Fruit fly (Drosophila melanogaster) whole organism, embryonic: ENCODE measurements around the gene Ubc4.

Experiments used
- Antp ChIP-seq: fragments of 200-800 bp; sonication (Bioruptor generic); optimal IDR thresholded peaks from 3 replicates; lab custom pipeline; 2016; ENCODE audit warnings: missing biosample characterization, missing genetic modification characterization
- Blimp-1 ChIP-seq: fragments of 200-800 bp; sonication (Bioruptor generic); optimal IDR thresholded peaks from 3 replicates; lab custom pipeline; 2018; ENCODE audit warnings: missing biosample characterization, missing genetic modification characterization, mild to moderate bottlenecking, moderate library complexity, missing genetic modification reagents
- Bteb2 ChIP-seq: fragments of 200-800 bp; sonication (Bioruptor generic); optimal IDR thresholded peaks from 2 replicates; lab custom pipeline; 2016; ENCODE audit warnings: missing biosample characterization, missing genetic modification characterization
- CG10543 ChIP-seq: fragments of 200-800 bp; sonication (Bioruptor generic); optimal IDR thresholded peaks from 3 replicates; lab custom pipeline; 2017; ENCODE audit warnings: missing biosample characterization, mild to moderate bottlenecking, missing genetic modification characterization, moderate library complexity
- CG10979 ChIP-seq: fragments of 200-800 bp; sonication (Bioruptor generic); optimal IDR thresholded peaks from 2 replicates; lab custom pipeline; 2018; ENCODE audit warnings: missing biosample characterization, mild to moderate bottlenecking, missing genetic modification characterization, moderate library complexity
- CG12942 ChIP-seq: fragments of 200-800 bp; sonication (Bioruptor generic); optimal IDR thresholded peaks from 3 replicates; lab custom pipeline; 2016; ENCODE audit warnings: missing biosample characterization, missing genetic modification characterization
- CG14710 ChIP-seq: fragments of 200-800 bp; sonication (Bioruptor generic); optimal IDR thresholded peaks from 3 replicates; lab custom pipeline; 2019; ENCODE audit warnings: missing biosample characterization, mild to moderate bottlenecking, missing genetic modification characterization, moderate library complexity
- CG14860 ChIP-seq: fragments of 200-800 bp; sonication (Bioruptor generic); IDR thresholded peaks from 3 replicates; pipeline ENCODE4 v1.3.6; 2022; ENCODE audit warnings: missing biosample characterization, missing genetic modification characterization; ENCODE audit not compliant: partially characterized antibody
- CG15479 ChIP-seq: fragments of 200-800 bp; sonication (Bioruptor generic); optimal IDR thresholded peaks from 3 replicates; lab custom pipeline; 2019; ENCODE audit warnings: missing biosample characterization, mild to moderate bottlenecking, missing genetic modification characterization, moderate library complexity
- CG18764 ChIP-seq: fragments of 200-800 bp; sonication (Bioruptor generic); optimal IDR thresholded peaks from 3 replicates; lab custom pipeline; 2016; ENCODE audit warnings: missing biosample characterization, missing genetic modification characterization
- CG2120 ChIP-seq: fragments of 200-800 bp; sonication (Bioruptor generic); optimal IDR thresholded peaks from 3 replicates; lab custom pipeline; 2016; ENCODE audit warnings: missing biosample characterization, missing genetic modification characterization
- CG33557 ChIP-seq: fragments of 200-800 bp; sonication (Bioruptor generic); optimal IDR thresholded peaks from 2 replicates; lab custom pipeline; 2019; ENCODE audit warnings: missing biosample characterization, mild to moderate bottlenecking, missing genetic modification characterization, moderate library complexity
- CG4282 ChIP-seq: fragments of 200-800 bp; sonication (Bioruptor generic); optimal IDR thresholded peaks from 2 replicates; lab custom pipeline; 2016; ENCODE audit warnings: missing biosample characterization, missing genetic modification characterization
- CG7357 ChIP-seq: fragments of 200-800 bp; sonication (Bioruptor generic); IDR thresholded peaks from 3 replicates; pipeline ENCODE4 v1.3.6; 2022; ENCODE audit warnings: missing biosample characterization, missing genetic modification characterization
- CG7963 ChIP-seq: fragments of 200-800 bp; sonication (Bioruptor generic); IDR thresholded peaks from 3 replicates; pipeline ENCODE4 v1.3.6; 2022; ENCODE audit warnings: missing biosample characterization, missing genetic modification characterization; ENCODE audit not compliant: partially characterized antibody
- CG9797 ChIP-seq: fragments of 200-800 bp; sonication (Bioruptor generic); optimal IDR thresholded peaks from 3 replicates; lab custom pipeline; 2018; ENCODE audit warnings: missing biosample characterization, mild to moderate bottlenecking, missing genetic modification characterization
- D19A ChIP-seq: fragments of 200-800 bp; optimal IDR thresholded peaks from 3 replicates; lab custom pipeline; 2019; ENCODE audit warnings: missing biosample characterization, mild to moderate bottlenecking, missing genetic modification characterization, moderate library complexity
- Fer1 ChIP-seq: fragments of 200-800 bp; sonication (Bioruptor generic); optimal IDR thresholded peaks from 2 replicates; lab custom pipeline; 2017; ENCODE audit warnings: missing biosample characterization, mild to moderate bottlenecking, missing genetic modification characterization
- GATAe ChIP-seq: fragments of 200-800 bp; sonication (Bioruptor generic); conservative IDR thresholded peaks from 2 replicates; pipeline ENCODE4 v1.3.6; 2022; ENCODE audit warnings: missing biosample characterization, missing genetic modification characterization
- H15 ChIP-seq: fragments of 200-800 bp; sonication (Bioruptor generic); IDR thresholded peaks from 3 replicates; pipeline ENCODE4 v1.3.6; 2022; ENCODE audit warnings: missing biosample characterization, missing genetic modification characterization
- Lim3 ChIP-seq: fragments of 200-800 bp; sonication (Bioruptor generic); IDR thresholded peaks from 2 replicates; pipeline ENCODE4 v1.3.6; 2022; ENCODE audit warnings: missing biosample characterization, missing genetic modification characterization
- Med ChIP-seq: fragments of 200-800 bp; sonication (Bioruptor generic); peaks from one replicate; lab custom pipeline; 2016; ENCODE audit warnings: missing biosample characterization, missing genetic modification characterization, mild to moderate bottlenecking, inconsistent platforms, moderate library complexity
- Neu2 ChIP-seq: fragments of 200-800 bp; sonication (Bioruptor generic); optimal IDR thresholded peaks from 3 replicates; lab custom pipeline; 2016; ENCODE audit warnings: missing biosample characterization, missing genetic modification characterization, borderline replicate concordance
- Nf-YA ChIP-seq: fragments of 200-800 bp; sonication (Bioruptor generic); IDR thresholded peaks from 2 replicates; pipeline ENCODE4 v1.3.6; 2022; ENCODE audit warnings: missing biosample characterization, missing genetic modification characterization
- Nf-YC ChIP-seq: fragments of 200-800 bp; optimal IDR thresholded peaks from 3 replicates; lab custom pipeline; 2019; ENCODE audit warnings: missing biosample characterization, mild to moderate bottlenecking, missing genetic modification characterization, moderate library complexity
- ac ChIP-seq: fragments of 200-800 bp; sonication (Bioruptor generic); optimal IDR thresholded peaks from 3 replicates; lab custom pipeline; 2017; ENCODE audit warnings: missing biosample characterization, mild to moderate bottlenecking, missing genetic modification characterization
- ara ChIP-seq: fragments of 200-800 bp; sonication (Bioruptor generic); IDR thresholded peaks from 2 replicates; pipeline ENCODE4 v1.3.6; 2022; ENCODE audit warnings: missing biosample characterization, missing genetic modification characterization
- bsh ChIP-seq, 2 experiments: fragments of 200-800 bp; sonication (Bioruptor generic); optimal IDR thresholded peaks; 2 replicates each; lab custom pipeline; 2017 to 2018; ENCODE audit warnings: mild to moderate bottlenecking in 2 of 2, missing biosample characterization in 2 of 2, missing genetic modification characterization in 2 of 2, moderate library complexity in 1 of 2
- corto ChIP-seq: fragments of 200-800 bp; sonication (Bioruptor generic); optimal IDR thresholded peaks from 2 replicates; lab custom pipeline; 2016; ENCODE audit warnings: missing biosample characterization, mild to moderate bottlenecking, missing genetic modification characterization, moderate library complexity
- dimm ChIP-seq: fragments of 200-800 bp; sonication (Bioruptor generic); IDR thresholded peaks from 2 replicates; pipeline ENCODE4 v1.3.6; 2022; ENCODE audit warnings: missing biosample characterization, missing genetic modification characterization
- eyg ChIP-seq: fragments of 200-800 bp; sonication (Bioruptor generic); optimal IDR thresholded peaks from 3 replicates; lab custom pipeline; 2016; ENCODE audit warnings: missing biosample characterization, missing genetic modification characterization
- gt ChIP-seq: fragments of 200-800 bp; sonication (Bioruptor generic); IDR thresholded peaks from 2 replicates; pipeline ENCODE4 v1.3.6; 2022; ENCODE audit warnings: missing biosample characterization, missing genetic modification characterization
- hkb ChIP-seq, 2 experiments: fragments of 200-800 bp in 1 of 2; fragments of >200 bp in 1 of 2; sonication (Bioruptor generic) in 1 of 2; IDR thresholded peaks in 1 of 2; optimal IDR thresholded peaks in 1 of 2; 2 replicates each; pipeline versions ENCODE4 v1.3.6 to Lab custom; 2017 to 2022; ENCODE audit warnings: missing biosample characterization in 1 of 2, missing genetic modification characterization in 1 of 2
- lbe ChIP-seq: fragments of 200-800 bp; sonication (Bioruptor generic); optimal IDR thresholded peaks from 2 replicates; lab custom pipeline; 2016; ENCODE audit warnings: missing biosample characterization, mild to moderate bottlenecking, missing genetic modification characterization
- lmd ChIP-seq: fragments of 200-800 bp; sonication (Bioruptor generic); IDR thresholded peaks from 2 replicates; pipeline ENCODE4 v1.3.6; 2022; ENCODE audit warnings: missing biosample characterization, missing genetic modification characterization
- mirr ChIP-seq: fragments of 200-800 bp; sonication (Bioruptor generic); optimal IDR thresholded peaks from 3 replicates; lab custom pipeline; 2018; ENCODE audit warnings: missing biosample characterization, mild to moderate bottlenecking, missing genetic modification characterization
- pan ChIP-seq, 4 experiments: fragments of >200 bp in 3 of 4; fragments of 200-800 bp in 1 of 4; sonication (Bioruptor generic) in 1 of 4; optimal IDR thresholded peaks in 3 of 4; IDR thresholded peaks in 1 of 4; 2 replicates each; pipeline versions ENCODE4 v1.3.6 to Lab custom; 2017 to 2022; ENCODE audit warnings: missing biosample characterization in 2 of 4, missing genetic modification characterization in 2 of 4, mixed read lengths in 1 of 4
- pb ChIP-seq: fragments of 200-800 bp; sonication (Bioruptor generic); optimal IDR thresholded peaks from 3 replicates; lab custom pipeline; 2016; ENCODE audit warnings: missing biosample characterization, missing genetic modification characterization
- prd ChIP-seq, 3 experiments: fragments of >200 bp in 2 of 3; fragments of 200-800 bp in 1 of 3; sonication (Bioruptor generic) in 1 of 3; optimal IDR thresholded peaks in 2 of 3; IDR thresholded peaks in 1 of 3; 2 replicates in 2 of 3; 3 replicates in 1 of 3; pipeline versions ENCODE4 v1.3.6 to Lab custom; 2017 to 2022; ENCODE audit warnings: missing biosample characterization in 1 of 3, missing genetic modification characterization in 1 of 3
- pzg ChIP-seq: fragments of 200-800 bp; sonication (Bioruptor generic); optimal IDR thresholded peaks from 3 replicates; lab custom pipeline; 2018; ENCODE audit warnings: missing biosample characterization, mild to moderate bottlenecking, missing genetic modification characterization, moderate library complexity
- repo ChIP-seq: fragments of 200-800 bp; sonication (Bioruptor generic); optimal IDR thresholded peaks from 2 replicates; lab custom pipeline; 2016; ENCODE audit warnings: missing biosample characterization, missing genetic modification characterization
- rib ChIP-seq: fragments of 200-800 bp; sonication (Bioruptor generic); IDR thresholded peaks from 2 replicates; pipeline ENCODE4 v1.3.6; 2022; ENCODE audit warnings: missing biosample characterization, missing genetic modification characterization
- sc ChIP-seq, 3 experiments: fragments of >200 bp in 2 of 3; fragments of 200-800 bp in 1 of 3; sonication (Bioruptor generic) in 1 of 3; optimal IDR thresholded peaks; 2 replicates in 2 of 3; 3 replicates in 1 of 3; lab custom pipeline; 2017; ENCODE audit warnings: mild to moderate bottlenecking in 1 of 3, missing biosample characterization in 1 of 3, missing genetic modification characterization in 1 of 3, missing genetic modification reagents in 1 of 3
- schlank ChIP-seq: fragments of 200-800 bp; sonication (Bioruptor generic); optimal IDR thresholded peaks from 2 replicates; lab custom pipeline; 2018; ENCODE audit warnings: missing biosample characterization, mild to moderate bottlenecking, missing genetic modification characterization
- seq ChIP-seq: fragments of 200-800 bp; sonication (Bioruptor generic); IDR thresholded peaks from 2 replicates; pipeline ENCODE4 v1.3.6; 2022; ENCODE audit warnings: missing biosample characterization, missing genetic modification characterization
- sug ChIP-seq: fragments of 200-800 bp; optimal IDR thresholded peaks from 2 replicates; lab custom pipeline; 2019; ENCODE audit warnings: missing biosample characterization, mild to moderate bottlenecking, missing genetic modification characterization, moderate library complexity
- tll ChIP-seq, 2 experiments: fragments of 200-800 bp in 1 of 2; fragments of >200 bp in 1 of 2; sonication (Bioruptor generic) in 1 of 2; optimal IDR thresholded peaks; 2 replicates each; lab custom pipeline; 2017 to 2019; ENCODE audit warnings: missing biosample characterization in 2 of 2, missing genetic modification characterization in 2 of 2, mild to moderate bottlenecking in 1 of 2, moderate library complexity in 1 of 2

Ubc4 gene

dm6 chr3L:9742342-9742741 is 44.2 kb downstream of the Ubc4 start (continued):
- peak; percentile 8 for TF ChIP-seq Med
- peak; percentile 28 for TF ChIP-seq corto (GFP tag; lab: Kevin White, UChicago)
- TF ChIP-seq Antp, result no peak
- peak; percentile 58 for TF ChIP-seq CG10979 (tag; lab: Kevin White, UChicago)
- TF ChIP-seq CG7963, result no peak
- peak; percentile 49 for TF ChIP-seq lbe
- peak; percentile 50 for TF ChIP-seq CG14710
- TF ChIP-seq D19A (tag; lab: Kevin White, UChicago), result peak; percentile 4
- no peak for TF ChIP-seq sc (optimal IDR thresholded peaks at IDR 0.05; lab: Kevin White, UChicago)
- no peak for TF ChIP-seq sc (GFP tag; optimal IDR thresholded peaks at IDR 0.05; lab: Kevin White, UChicago)
- peak; percentile 27 for TF ChIP-seq Blimp-1 (GFP tag; lab: Kevin White, UChicago)
- no peak for TF ChIP-seq tll (GFP tag; optimal IDR thresholded peaks at IDR 0.05; lab: Kevin White, UChicago)
- no peak for TF ChIP-seq prd (optimal IDR thresholded peaks at IDR 0.05; lab: Kevin White, UChicago)
- peak; percentile 24; the same call in 1 of the 3 replicates for TF ChIP-seq prd (GFP tag; IDR thresholded peaks at IDR 0.05; lab: Robert Waterston, UW)
- peak in 1 of 2 experiments; percentile 48 for TF ChIP-seq bsh (GFP tag; optimal IDR thresholded peaks at IDR 0.05; lab: Kevin White, UChicago)
- TF ChIP-seq repo, result no peak
- peak; percentile 1 for TF ChIP-seq CG33557 (GFP tag; lab: Kevin White, UChicago)
- no peak for TF ChIP-seq sug (tag; lab: Kevin White, UChicago)

- TF ChIP-seq Bteb2 (GFP tag; lab: Kevin White, UChicago) (peak; percentile 72), pzg (GFP tag; lab: Kevin White, UChicago) (no peak), CG18764 (peak; percentile 92), H15 (peak; percentile 83; the same call in 2 of the 3 replicates), dimm (GFP tag; lab: Robert Waterston, UW) (0 out of 2 replicates have a peak, but pooled peaks have one; percentile 50), schlank (peak; percentile 17), CG10979 (tag; lab: Kevin White, UChicago) (peak; percentile 96), CG10543 (GFP tag; lab: Kevin White, UChicago) (peak; percentile 45), CG9797 (GFP tag; lab: Kevin White, UChicago) (peak; percentile 10), Neu2 (GFP tag; lab: Kevin White, UChicago) (no peak), ara (GFP tag; lab: Robert Waterston, UW) (peak; percentile 83), CG4282 (GFP tag; lab: Kevin White, UChicago) (peak; percentile 4), eyg (GFP tag; lab: Kevin White, UChicago) (peak; percentile 89), mirr (GFP tag; lab: Kevin White, UChicago) (no peak), gt (GFP tag; lab: Robert Waterston, UW) (no peak), Med (peak; percentile 91), lmd (peak; percentile 91), CG12942 (peak; percentile 47), rib (peak; percentile 74), CG15479 (no peak), GATAe (peak; percentile 49), CG7357 (GFP tag; lab: Robert Waterston, UW) (peak; percentile 81), CG2120 (GFP tag; lab: Kevin White, UChicago) (peak; percentile 70), ac (GFP tag; lab: Kevin White, UChicago) (peak; percentile 34), CG14860 (GFP tag; lab: Robert Waterston, UW) (no peak), Nf-YA (GFP tag; lab: Robert Waterston, UW) (peak; percentile 77), hkb (optimal IDR thresholded peaks at IDR 0.05; lab: Kevin White, UChicago) (no peak), hkb (GFP tag; IDR thresholded peaks at IDR 0.05; lab: Robert Waterston, UW) (peak; percentile 89), pan (optimal IDR thresholded peaks at IDR 0.05; lab: Kevin White, UChicago) (no peak), pan (GFP tag; optimal IDR thresholded peaks at IDR 0.05 in 1 of 2, IDR thresholded peaks at IDR 0.05 in 1 of 2) (peak in 1 of 2 experiments; percentile 89), pb (GFP tag; lab: Kevin White, UChicago) (peak; percentile 92), seq (peak; percentile 84), Fer1 (GFP tag; lab: Kevin White, UChicago) (peak; percentile 94), Nf-YC (peak; percentile 86), Lim3 (GFP tag; lab: Robert Waterston, UW) (no peak)
Observed at dm6 chr3L:9744060-9744549, 46.0 kb downstream of the Ubc4 start.
